Worm (Caenorhabditis elegans) whole organism, L4 larva: ENCODE data around the gene F46H5.4.

Source experiments
- F44E2.7 ChIP-seq: fragments of 200-800 bp; sonication (Bioruptor generic); IDR thresholded peaks from 2 replicates; pipeline ENCODE4 v2.1.2; 2022; ENCODE audit warnings: missing genetic modification characterization, missing compliant biosample characterization
- ama-1 ChIP-seq: fragments of 150-350 bp; optimal IDR thresholded peaks from 2 replicates; lab custom pipeline; 2014; ENCODE audit warnings: inconsistent platforms, mixed read lengths
- madf-9 ChIP-seq: fragments of 200-800 bp; sonication (Bioruptor generic); conservative IDR thresholded peaks from 2 replicates; pipeline ENCODE4 v1.3.6; 2022; ENCODE audit warnings: missing genetic modification reagents, missing genetic modification characterization, missing compliant biosample characterization
- mep-1 ChIP-seq: fragments of 150-350 bp; sonication (generic microtip); optimal IDR thresholded peaks from 3 replicates; lab custom pipeline; 2014; ENCODE audit warnings: missing biosample characterization, missing genetic modification characterization
- mxl-3 ChIP-seq: fragments of 200-800 bp; sonication (Bioruptor generic); optimal IDR thresholded peaks from 2 replicates; lab custom pipeline; 2018; ENCODE audit warnings: mild to moderate bottlenecking, missing genetic modification characterization, missing compliant biosample characterization
- nhr-237 ChIP-seq: sonication (generic microtip); optimal IDR thresholded peaks from 2 replicates; lab custom pipeline; 2017; ENCODE audit warnings: missing biosample characterization, missing genetic modification characterization
- nhr-28 ChIP-seq: fragments of 150-350 bp; optimal IDR thresholded peaks from 2 replicates; lab custom pipeline; 2014; ENCODE audit warnings: missing biosample characterization, missing genetic modification characterization
- nhr-42 ChIP-seq: fragments of 200-800 bp; sonication (Bioruptor generic); IDR thresholded peaks from 2 replicates; pipeline ENCODE4 v1.3.6; 2022; ENCODE audit warnings: missing genetic modification characterization, missing compliant biosample characterization
- skn-1 ChIP-seq: fragments of 150-350 bp; optimal IDR thresholded peaks from 2 replicates; lab custom pipeline; 2014; ENCODE audit warnings: missing biosample characterization, missing genetic modification characterization
- snpc-4 ChIP-seq: fragments of 150-350 bp; optimal IDR thresholded peaks from 2 replicates; lab custom pipeline; 2014; ENCODE audit warnings: missing biosample characterization, missing genetic modification characterization

DNA sequence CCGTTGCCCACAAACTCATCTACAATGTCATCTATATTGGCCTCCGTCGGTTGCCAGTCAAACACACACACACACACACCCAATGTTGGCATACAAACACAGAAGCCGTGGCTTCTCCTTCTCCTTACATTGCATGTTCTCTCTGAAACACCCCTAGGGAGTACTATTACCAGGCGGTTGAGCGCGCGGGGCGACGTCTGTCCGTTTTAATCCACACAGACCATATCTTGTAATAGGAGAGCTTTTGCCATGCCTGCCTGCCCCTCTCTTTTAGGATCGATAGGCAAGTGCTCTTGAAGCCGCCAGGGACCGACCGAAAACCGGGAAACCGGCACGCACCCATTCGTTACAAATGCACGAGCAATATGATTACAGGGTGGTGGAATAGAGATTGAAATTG is 29.9 kb downstream of the F46H5.4 start:
- TF ChIP-seq nhr-237 (tag; lab: Kevin White, UChicago) (no peak), F44E2.7 (GFP tag; lab: Robert Waterston, UW) (no peak), mxl-3 (GFP tag; lab: Kevin White, UChicago) (no peak), nhr-28 (tag; lab: Kevin White, UChicago) (no peak), snpc-4 (tag; lab: Kevin White, UChicago) (no peak), mep-1 (tag; lab: Kevin White, UChicago) (no peak), nhr-42 (no peak), ama-1 (no peak), madf-9 (GFP tag; lab: Robert Waterston, UW) (no peak), skn-1 (tag; lab: Kevin White, UChicago) (no peak)
